Fruit fly (Drosophila melanogaster) whole organism, adult: ENCODE results near the gene Gpdh3.

Source experiments
- CG11617 ChIP-seq: fragments of 200-800 bp; sonication (Bioruptor generic); optimal IDR thresholded peaks from 2 replicates; lab custom pipeline; 2017; ENCODE audit warnings: mild to moderate bottlenecking, missing biosample characterization, missing genetic modification reagents, missing genetic modification characterization
- CG12768 ChIP-seq: fragments of 200-800 bp; sonication (Bioruptor generic); optimal IDR thresholded peaks from 2 replicates; lab custom pipeline; 2017; ENCODE audit warnings: missing biosample characterization, missing genetic modification characterization, mild to moderate bottlenecking, moderate library complexity, missing genetic modification reagents
- CG14711 ChIP-seq: fragments of 200-800 bp; sonication (Bioruptor generic); optimal IDR thresholded peaks from 2 replicates; lab custom pipeline; 2018; ENCODE audit warnings: missing biosample characterization, mild to moderate bottlenecking, missing genetic modification characterization, moderate library complexity
- CG7045 ChIP-seq: fragments of 200-800 bp; sonication (Bioruptor generic); optimal IDR thresholded peaks from 2 replicates; lab custom pipeline; 2017; ENCODE audit warnings: missing biosample characterization, mild to moderate bottlenecking, missing genetic modification characterization
- Clk ChIP-seq: fragments of 200-800 bp; sonication (Bioruptor generic); optimal IDR thresholded peaks from 2 replicates; lab custom pipeline; 2017; ENCODE audit warnings: missing biosample characterization, missing genetic modification characterization
- cic ChIP-seq: fragments of 200-800 bp; sonication (Bioruptor generic); optimal IDR thresholded peaks from 2 replicates; lab custom pipeline; 2017; ENCODE audit warnings: missing biosample characterization, mild to moderate bottlenecking, missing genetic modification characterization, moderate library complexity
- cnc ChIP-seq, 2 experiments: fragments of >200 bp; optimal IDR thresholded peaks; 2 replicates each; lab custom pipeline; 2017
- kay ChIP-seq: fragments of 200-800 bp; sonication (Bioruptor generic); peaks from one replicate; lab custom pipeline; 2016; ENCODE audit warnings: missing biosample characterization, missing genetic modification characterization, borderline replicate concordance
- ovo ChIP-seq: fragments of 200-800 bp; sonication (Bioruptor generic); optimal IDR thresholded peaks from 2 replicates; lab custom pipeline; 2016; ENCODE audit warnings: missing biosample characterization, missing genetic modification characterization
- pad ChIP-seq: fragments of 200-800 bp; sonication (Bioruptor generic); optimal IDR thresholded peaks from 3 replicates; lab custom pipeline; 2017; ENCODE audit warnings: missing biosample characterization, missing genetic modification characterization, mild to moderate bottlenecking, moderate library complexity, missing genetic modification reagents
- toe ChIP-seq: fragments of 200-800 bp; sonication (Bioruptor generic); optimal IDR thresholded peaks from 2 replicates; lab custom pipeline; 2016; ENCODE audit warnings: missing biosample characterization, missing genetic modification characterization

dm6 chr3R:22432200-22432804 is 50.5 kb downstream of the Gpdh3 start:
- TF ChIP-seq toe = no peak
- no peak for TF ChIP-seq Clk (GFP tag; lab: Kevin White, UChicago)
- no peak for TF ChIP-seq pad
- no peak for TF ChIP-seq cic (GFP tag; lab: Kevin White, UChicago)
- TF ChIP-seq kay = no peak
- TF ChIP-seq CG11617 = no peak
- no peak for TF ChIP-seq ovo (GFP tag; lab: Kevin White, UChicago)
- no peak for TF ChIP-seq cnc (optimal IDR thresholded peaks at IDR 0.05; lab: Kevin White, UChicago)
- TF ChIP-seq CG14711 = no peak
- no peak for TF ChIP-seq CG7045 (GFP tag; lab: Kevin White, UChicago)
- TF ChIP-seq CG12768 (GFP tag; lab: Kevin White, UChicago) = no peak
